Worm (Caenorhabditis elegans): ENCODE data around the gene sre-1.

DNA sequence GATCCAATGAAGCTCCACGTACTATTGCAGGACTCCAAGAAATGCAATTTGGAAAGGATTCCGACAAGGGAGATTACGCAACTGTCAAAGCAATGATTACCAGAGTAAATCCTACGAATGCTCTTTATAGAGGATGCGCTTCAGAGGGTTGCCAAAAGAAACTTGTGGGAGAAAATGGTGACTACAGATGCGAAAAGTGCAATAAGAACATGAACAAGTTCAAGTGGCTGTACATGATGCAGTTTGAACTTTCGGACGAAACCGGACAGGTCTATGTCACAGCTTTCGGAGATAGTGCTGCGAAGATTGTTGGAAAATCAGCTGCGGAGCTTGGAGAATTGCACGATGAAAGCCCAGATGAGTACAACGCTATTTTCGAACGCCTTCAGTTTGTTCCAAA lies 43.2 kb upstream of the sre-1 start:
- no peak for TF ChIP-seq pha-4 (tag; optimal IDR thresholded peaks at IDR 0.05)
- TF ChIP-seq ZK546.5 (tag; optimal IDR thresholded peaks at IDR 0.05): no peak
- no peak for TF ChIP-seq unc-62 (GFP tag; optimal IDR thresholded peaks at IDR 0.05)
- TF ChIP-seq snpc-4 (tag; optimal IDR thresholded peaks at IDR 0.05): no peak
- no peak for TF ChIP-seq ceh-82 (tag; optimal IDR thresholded peaks at IDR 0.05)
- TF ChIP-seq ama-1 (optimal IDR thresholded peaks at IDR 0.05): no peak
- no peak for TF ChIP-seq nhr-237 (tag; optimal IDR thresholded peaks at IDR 0.05)
- no peak for TF ChIP-seq mml-1 (tag; optimal IDR thresholded peaks at IDR 0.05)
- no peak for TF ChIP-seq skn-1 (tag; optimal IDR thresholded peaks at IDR 0.05)
- no peak for TF ChIP-seq nhr-28 (tag; optimal IDR thresholded peaks at IDR 0.05)
- no peak for TF ChIP-seq aly-2 (tag; optimal IDR thresholded peaks at IDR 0.05)
